Fruit fly (Drosophila melanogaster): Measurements from ENCODE around the gene ATPsynC.

dm6 chr3R:31251130-31251770 lies 31.8 kb upstream of the ATPsynC start:
- no peak for TF ChIP-seq CG8478 (optimal IDR thresholded peaks at IDR 0.05)
- no peak for TF ChIP-seq CTCF (optimal IDR thresholded peaks at IDR 0.05)

All from S2 (cell line).